Fruit fly (Drosophila melanogaster) whole organism, embryonic: ENCODE data around the gene rec.
A peak's percentile ranks its signal among the peaks of the same experiment; 100 is the strongest.

Experiments used
- Asciz ChIP-seq: fragments of 200-800 bp; sonication (Bioruptor generic); optimal IDR thresholded peaks from 2 replicates; lab custom pipeline; 2017; ENCODE audit warnings: missing biosample characterization, mild to moderate bottlenecking, missing genetic modification characterization, missing genetic modification reagents
- CG11504 ChIP-seq: fragments of 200-800 bp; sonication (Bioruptor generic); optimal IDR thresholded peaks from 3 replicates; lab custom pipeline; 2019; ENCODE audit warnings: missing biosample characterization, mild to moderate bottlenecking, missing genetic modification characterization, moderate library complexity
- CG14860 ChIP-seq: fragments of 200-800 bp; sonication (Bioruptor generic); IDR thresholded peaks from 3 replicates; pipeline ENCODE4 v1.3.6; 2022; ENCODE audit warnings: missing biosample characterization, missing genetic modification characterization; ENCODE audit not compliant: partially characterized antibody
- CG1529 ChIP-seq: fragments of 200-800 bp; sonication (Bioruptor generic); optimal IDR thresholded peaks from 3 replicates; lab custom pipeline; 2018; ENCODE audit warnings: missing biosample characterization, missing genetic modification characterization
- CG17385 ChIP-seq: fragments of 200-800 bp; sonication (Bioruptor generic); optimal IDR thresholded peaks from 3 replicates; lab custom pipeline; 2018; ENCODE audit warnings: missing biosample characterization, mild to moderate bottlenecking, missing genetic modification characterization
- CG17612 ChIP-seq: fragments of 200-800 bp; sonication (Bioruptor generic); IDR thresholded peaks from 2 replicates; pipeline ENCODE4 v1.3.6; 2022; ENCODE audit warnings: missing biosample characterization, missing genetic modification characterization
- CG30020 ChIP-seq: fragments of 200-800 bp; optimal IDR thresholded peaks from 2 replicates; lab custom pipeline; 2019; ENCODE audit warnings: missing biosample characterization, mild to moderate bottlenecking, missing genetic modification characterization, moderate library complexity
- CG30403 ChIP-seq: fragments of 200-800 bp; sonication (Bioruptor generic); optimal IDR thresholded peaks from 3 replicates; lab custom pipeline; 2016; ENCODE audit warnings: missing biosample characterization, missing genetic modification characterization
- CG32532 ChIP-seq: fragments of 200-800 bp; sonication (Bioruptor generic); IDR thresholded peaks from 2 replicates; pipeline ENCODE4 v1.3.6; 2022; ENCODE audit warnings: missing biosample characterization, missing genetic modification characterization
- CG33213 ChIP-seq: fragments of 200-800 bp; sonication (Bioruptor generic); optimal IDR thresholded peaks from 3 replicates; lab custom pipeline; 2016; ENCODE audit warnings: missing biosample characterization, missing genetic modification characterization
- CG3407 ChIP-seq: fragments of 200-800 bp; sonication (Bioruptor generic); optimal IDR thresholded peaks from 2 replicates; lab custom pipeline; 2018; ENCODE audit warnings: missing biosample characterization, mild to moderate bottlenecking, missing genetic modification characterization
- CG3995 ChIP-seq: fragments of 200-800 bp; sonication (Bioruptor generic); optimal IDR thresholded peaks from 3 replicates; lab custom pipeline; 2016; ENCODE audit warnings: missing biosample characterization, missing genetic modification characterization
- CG5953 ChIP-seq: fragments of 200-800 bp; sonication (Bioruptor generic); IDR thresholded peaks from 2 replicates; pipeline ENCODE4 v1.3.6; 2022; ENCODE audit warnings: missing biosample characterization, missing genetic modification characterization
- CG6272 ChIP-seq: fragments of 200-800 bp; sonication (Bioruptor generic); IDR thresholded peaks from 2 replicates; pipeline ENCODE4 v1.3.6; 2022; ENCODE audit warnings: missing biosample characterization, missing genetic modification characterization
- CG6654 ChIP-seq: fragments of 200-800 bp; sonication (Bioruptor generic); optimal IDR thresholded peaks from 2 replicates; lab custom pipeline; 2017; ENCODE audit warnings: missing biosample characterization, mild to moderate bottlenecking, missing genetic modification characterization
- CG7271 ChIP-seq: fragments of 200-800 bp; sonication (Bioruptor generic); optimal IDR thresholded peaks from 2 replicates; lab custom pipeline; 2018; ENCODE audit warnings: missing biosample characterization, mild to moderate bottlenecking, missing genetic modification characterization, moderate library complexity
- CG7372 ChIP-seq: fragments of 200-800 bp; sonication (Bioruptor generic); IDR thresholded peaks from 2 replicates; pipeline ENCODE4 v1.3.6; 2022; ENCODE audit warnings: missing biosample characterization, missing genetic modification characterization
- Dp ChIP-seq: fragments of 200-800 bp; sonication (Bioruptor generic); optimal IDR thresholded peaks from 2 replicates; lab custom pipeline; 2018; ENCODE audit warnings: missing biosample characterization, mild to moderate bottlenecking, missing genetic modification characterization, moderate library complexity
- Fer2 ChIP-seq: fragments of 200-800 bp; sonication (Bioruptor generic); optimal IDR thresholded peaks from 2 replicates; lab custom pipeline; 2018; ENCODE audit warnings: missing biosample characterization, mild to moderate bottlenecking, missing genetic modification characterization, moderate library complexity
- Fer3 ChIP-seq: fragments of 200-800 bp; sonication (Bioruptor generic); optimal IDR thresholded peaks from 2 replicates; lab custom pipeline; 2018; ENCODE audit warnings: missing biosample characterization, mild to moderate bottlenecking, missing genetic modification characterization, moderate library complexity
- GATAe ChIP-seq: fragments of 200-800 bp; sonication (Bioruptor generic); conservative IDR thresholded peaks from 2 replicates; pipeline ENCODE4 v1.3.6; 2022; ENCODE audit warnings: missing biosample characterization, missing genetic modification characterization
- H2.0 ChIP-seq: fragments of 200-800 bp; sonication (Bioruptor generic); IDR thresholded peaks from 2 replicates; pipeline ENCODE4 v1.3.6; 2022; ENCODE audit warnings: missing biosample characterization, missing genetic modification characterization
- HLHmδ ChIP-seq: fragments of 200-800 bp; sonication (Bioruptor generic); optimal IDR thresholded peaks from 2 replicates; lab custom pipeline; 2018; ENCODE audit warnings: missing biosample characterization, mild to moderate bottlenecking, missing genetic modification characterization, moderate library complexity
- Hr3 ChIP-seq: fragments of 200-800 bp; sonication (Bioruptor generic); optimal IDR thresholded peaks from 3 replicates; lab custom pipeline; 2016; ENCODE audit warnings: missing biosample characterization, missing genetic modification characterization
- Lpt ChIP-seq: fragments of >200 bp; optimal IDR thresholded peaks from 2 replicates; lab custom pipeline; 2018; ENCODE audit warnings: missing biosample characterization, missing genetic modification characterization
- MESR4 ChIP-seq: fragments of 200-800 bp; sonication (Bioruptor generic); optimal IDR thresholded peaks from 2 replicates; lab custom pipeline; 2018; ENCODE audit warnings: missing biosample characterization, mild to moderate bottlenecking, missing genetic modification characterization, moderate library complexity
- NK7.1 ChIP-seq: fragments of 200-800 bp; sonication (Bioruptor generic); optimal IDR thresholded peaks from 3 replicates; lab custom pipeline; 2016; ENCODE audit warnings: missing biosample characterization, missing genetic modification characterization
- Nf-YC ChIP-seq: fragments of 200-800 bp; optimal IDR thresholded peaks from 3 replicates; lab custom pipeline; 2019; ENCODE audit warnings: missing biosample characterization, mild to moderate bottlenecking, missing genetic modification characterization, moderate library complexity
- Opbp ChIP-seq: fragments of 200-800 bp; sonication (Bioruptor generic); IDR thresholded peaks from 3 replicates; pipeline ENCODE4 v1.3.6; 2022; ENCODE audit warnings: missing biosample characterization, missing genetic modification characterization; ENCODE audit not compliant: partially characterized antibody
- Ptx1 ChIP-seq: fragments of 200-800 bp; sonication (Bioruptor generic); IDR thresholded peaks from 2 replicates; pipeline ENCODE4 v1.3.6; 2022; ENCODE audit warnings: missing biosample characterization, missing genetic modification characterization
- ara ChIP-seq: fragments of 200-800 bp; sonication (Bioruptor generic); IDR thresholded peaks from 2 replicates; pipeline ENCODE4 v1.3.6; 2022; ENCODE audit warnings: missing biosample characterization, missing genetic modification characterization
- bcd ChIP-seq: fragments of 200-800 bp; sonication (Bioruptor generic); optimal IDR thresholded peaks from 2 replicates; lab custom pipeline; 2017; ENCODE audit warnings: missing biosample characterization, mild to moderate bottlenecking, missing genetic modification characterization
- caup ChIP-seq: fragments of 200-800 bp; sonication (Bioruptor generic); optimal IDR thresholded peaks from 3 replicates; lab custom pipeline; 2017; ENCODE audit warnings: missing biosample characterization, mild to moderate bottlenecking, missing genetic modification characterization, moderate library complexity; ENCODE audit not compliant: severe bottlenecking
- dmrt99B ChIP-seq: fragments of 200-800 bp; sonication (Bioruptor generic); optimal IDR thresholded peaks from 2 replicates; lab custom pipeline; 2018; ENCODE audit warnings: missing biosample characterization, mild to moderate bottlenecking, missing genetic modification characterization, moderate library complexity
- eve ChIP-seq, 2 experiments: fragments of >200 bp; optimal IDR thresholded peaks; 2 replicates each; lab custom pipeline; 2017; ENCODE audit warnings: missing biosample characterization in 2 of 2, missing genetic modification characterization in 2 of 2
- gfzf ChIP-seq: fragments of 200-800 bp; sonication (Bioruptor generic); optimal IDR thresholded peaks from 2 replicates; lab custom pipeline; 2016; ENCODE audit warnings: missing biosample characterization, mild to moderate bottlenecking, missing genetic modification characterization, moderate library complexity
- nau ChIP-seq: fragments of 200-800 bp; sonication (Bioruptor generic); optimal IDR thresholded peaks from 3 replicates; lab custom pipeline; 2017; ENCODE audit warnings: missing biosample characterization, mild to moderate bottlenecking, missing genetic modification characterization, missing genetic modification reagents
- odd ChIP-seq: fragments of 200-800 bp; sonication (Bioruptor generic); optimal IDR thresholded peaks from 2 replicates; lab custom pipeline; 2017; ENCODE audit warnings: missing biosample characterization, mild to moderate bottlenecking, missing genetic modification characterization
- pb ChIP-seq: fragments of 200-800 bp; sonication (Bioruptor generic); optimal IDR thresholded peaks from 3 replicates; lab custom pipeline; 2016; ENCODE audit warnings: missing biosample characterization, missing genetic modification characterization
- pfk ChIP-seq: fragments of 200-800 bp; sonication (Bioruptor generic); optimal IDR thresholded peaks from 2 replicates; lab custom pipeline; 2018; ENCODE audit warnings: missing biosample characterization, mild to moderate bottlenecking, missing genetic modification characterization, moderate library complexity
- rib ChIP-seq: fragments of 200-800 bp; sonication (Bioruptor generic); IDR thresholded peaks from 2 replicates; pipeline ENCODE4 v1.3.6; 2022; ENCODE audit warnings: missing biosample characterization, missing genetic modification characterization
- salm ChIP-seq: fragments of 200-800 bp; sonication (Bioruptor generic); optimal IDR thresholded peaks from 2 replicates; lab custom pipeline; 2018; ENCODE audit warnings: missing biosample characterization, mild to moderate bottlenecking, missing genetic modification characterization
- schlank ChIP-seq: fragments of 200-800 bp; sonication (Bioruptor generic); optimal IDR thresholded peaks from 2 replicates; lab custom pipeline; 2018; ENCODE audit warnings: missing biosample characterization, mild to moderate bottlenecking, missing genetic modification characterization
- sens ChIP-seq: fragments of 200-800 bp; sonication (Bioruptor generic); peaks from one replicate; lab custom pipeline; 2016; ENCODE audit warnings: missing biosample characterization, missing genetic modification characterization
- sna ChIP-seq: fragments of 200-800 bp; sonication (Bioruptor generic); IDR thresholded peaks from 2 replicates; pipeline ENCODE4 v1.3.6; 2022; ENCODE audit warnings: missing biosample characterization, missing genetic modification characterization; ENCODE audit not compliant: partially characterized antibody
- stc ChIP-seq: fragments of 200-800 bp; sonication (Bioruptor generic); IDR thresholded peaks from 2 replicates; pipeline ENCODE4 v1.3.6; 2022; ENCODE audit warnings: missing biosample characterization, missing genetic modification characterization
- stwl ChIP-seq: fragments of 200-800 bp; sonication (Bioruptor generic); optimal IDR thresholded peaks from 3 replicates; lab custom pipeline; 2018; ENCODE audit warnings: missing biosample characterization, mild to moderate bottlenecking, missing genetic modification characterization, moderate library complexity
- toy ChIP-seq: fragments of 200-800 bp; sonication (Bioruptor generic); IDR thresholded peaks from 2 replicates; pipeline ENCODE4 v1.3.6; 2022; ENCODE audit warnings: missing biosample characterization, missing genetic modification characterization
- vvl ChIP-seq: fragments of 200-800 bp; sonication (Bioruptor generic); IDR thresholded peaks from 2 replicates; pipeline ENCODE4 v1.3.6; 2022; ENCODE audit warnings: missing biosample characterization, missing genetic modification characterization
- zen2 ChIP-seq: fragments of 200-800 bp; sonication (Bioruptor generic); IDR thresholded peaks from 3 replicates; pipeline ENCODE4 v1.3.6; 2022; ENCODE audit warnings: missing biosample characterization, missing genetic modification characterization; ENCODE audit not compliant: partially characterized antibody
- zf30C ChIP-seq: fragments of 200-800 bp; sonication (Bioruptor generic); optimal IDR thresholded peaks from 3 replicates; lab custom pipeline; 2018; ENCODE audit warnings: missing biosample characterization, mild to moderate bottlenecking, missing genetic modification characterization

The rec gene

DNA sequence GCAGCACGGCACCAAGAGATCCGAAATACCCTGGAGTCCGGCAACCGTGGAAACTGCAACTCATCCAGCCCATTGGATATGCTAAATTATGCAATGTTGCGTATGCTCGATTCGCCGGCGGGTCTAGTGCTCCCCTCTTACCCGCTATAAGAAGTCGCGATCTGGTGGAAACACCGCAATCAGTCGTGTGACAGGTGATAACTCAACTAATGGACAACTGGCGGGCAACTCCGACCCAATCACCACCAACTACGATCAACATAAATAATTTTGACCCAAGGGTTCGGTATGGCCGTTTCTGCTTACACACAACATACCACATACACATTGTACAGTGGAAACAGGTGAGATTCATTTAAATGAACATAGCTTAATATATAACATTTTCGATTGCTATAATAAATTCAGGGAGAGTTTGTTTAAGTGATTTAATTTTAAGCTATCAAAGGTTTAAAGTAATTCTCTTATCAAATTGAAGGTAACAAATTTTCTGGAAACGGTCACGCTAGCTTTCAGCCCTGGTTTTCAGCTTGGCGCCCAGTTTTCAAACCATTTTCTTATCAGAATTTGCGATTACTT, 24.8 kb upstream of the rec start, which contains the start of gene Hmt-1 (continued):
- TF ChIP-seq NK7.1 (GFP tag; lab: Kevin White, UChicago) = no peak
- no peak for TF ChIP-seq bcd
- TF ChIP-seq sna (GFP tag; lab: Robert Waterston, UW) = no peak
- TF ChIP-seq schlank = no peak
- TF ChIP-seq CG3995 (GFP tag; lab: Kevin White, UChicago) = no peak
- no peak for TF ChIP-seq Nf-YC (tag; lab: Kevin White, UChicago)
- no peak for TF ChIP-seq toy (GFP tag; lab: Robert Waterston, UW)
- TF ChIP-seq GATAe (GFP tag; lab: Robert Waterston, UW) = no peak
- TF ChIP-seq salm (tag; lab: Kevin White, UChicago) = no peak
- TF ChIP-seq dmrt99B (tag; lab: Kevin White, UChicago) = no peak
- peak; percentile 82 for TF ChIP-seq MESR4 (GFP tag; lab: Kevin White, UChicago)
- peak; percentile 52 for TF ChIP-seq stwl
- TF ChIP-seq zf30C (GFP tag; lab: Kevin White, UChicago) = no peak
- TF ChIP-seq nau (GFP tag; lab: Kevin White, UChicago) = no peak
- no peak for TF ChIP-seq Fer3
- TF ChIP-seq Lpt (GFP tag; lab: Kevin White, UChicago) = no peak
- TF ChIP-seq Dp (GFP tag; lab: Kevin White, UChicago) = peak; percentile 94
- TF ChIP-seq zen2 (GFP tag; lab: Robert Waterston, UW) = no peak
- TF ChIP-seq HLHmδ (GFP tag; lab: Kevin White, UChicago) = no peak
- no peak for TF ChIP-seq CG17385 (GFP tag; lab: Kevin White, UChicago)
- TF ChIP-seq CG11504 (tag; lab: Kevin White, UChicago) = no peak
- TF ChIP-seq odd (GFP tag; lab: Kevin White, UChicago) = no peak
- TF ChIP-seq rib (GFP tag; lab: Robert Waterston, UW) = no peak
- TF ChIP-seq CG7372 (GFP tag; lab: Robert Waterston, UW) = no peak
- no peak for TF ChIP-seq CG33213 (GFP tag; lab: Kevin White, UChicago)
- TF ChIP-seq ara (GFP tag; lab: Robert Waterston, UW) = no peak
- no peak for TF ChIP-seq CG17612 (GFP tag; lab: Robert Waterston, UW)
- no peak for TF ChIP-seq CG1529 (GFP tag; lab: Kevin White, UChicago)
- TF ChIP-seq CG6654 (GFP tag; lab: Kevin White, UChicago) = no peak
- TF ChIP-seq Fer2 (tag; lab: Kevin White, UChicago) = no peak
- TF ChIP-seq pfk = no peak
- TF ChIP-seq CG3407 (GFP tag; lab: Kevin White, UChicago) = no peak
- no peak for TF ChIP-seq CG30020 (tag; lab: Kevin White, UChicago)
- TF ChIP-seq CG14860 = no peak
- TF ChIP-seq gfzf (GFP tag; lab: Kevin White, UChicago) = peak; percentile 91
- no peak for TF ChIP-seq caup (GFP tag; lab: Kevin White, UChicago)
- no peak for TF ChIP-seq Ptx1
- no peak for TF ChIP-seq CG30403 (GFP tag; lab: Kevin White, UChicago)
- no peak for TF ChIP-seq CG7271
- TF ChIP-seq CG32532 (GFP tag; lab: Robert Waterston, UW) = no peak
- no peak for TF ChIP-seq CG6272 (GFP tag; lab: Robert Waterston, UW)
- TF ChIP-seq H2.0 (GFP tag; lab: Robert Waterston, UW) = no peak
- TF ChIP-seq Asciz = no peak
- TF ChIP-seq eve (GFP tag; optimal IDR thresholded peaks at IDR 0.05; lab: Kevin White, UChicago) = no peak
- no peak for TF ChIP-seq Opbp
- TF ChIP-seq pb (GFP tag; lab: Kevin White, UChicago) = no peak
- peak; percentile 81 for TF ChIP-seq vvl
- TF ChIP-seq stc (GFP tag; lab: Robert Waterston, UW) = no peak
- peak; percentile 83 for TF ChIP-seq sens
- TF ChIP-seq CG5953 (GFP tag; lab: Robert Waterston, UW) = no peak
- TF ChIP-seq Hr3 (GFP tag; lab: Kevin White, UChicago) = no peak
